Fruit fly (Drosophila melanogaster): ENCODE data around the gene CG4511.

CG4511 gene

DNA sequence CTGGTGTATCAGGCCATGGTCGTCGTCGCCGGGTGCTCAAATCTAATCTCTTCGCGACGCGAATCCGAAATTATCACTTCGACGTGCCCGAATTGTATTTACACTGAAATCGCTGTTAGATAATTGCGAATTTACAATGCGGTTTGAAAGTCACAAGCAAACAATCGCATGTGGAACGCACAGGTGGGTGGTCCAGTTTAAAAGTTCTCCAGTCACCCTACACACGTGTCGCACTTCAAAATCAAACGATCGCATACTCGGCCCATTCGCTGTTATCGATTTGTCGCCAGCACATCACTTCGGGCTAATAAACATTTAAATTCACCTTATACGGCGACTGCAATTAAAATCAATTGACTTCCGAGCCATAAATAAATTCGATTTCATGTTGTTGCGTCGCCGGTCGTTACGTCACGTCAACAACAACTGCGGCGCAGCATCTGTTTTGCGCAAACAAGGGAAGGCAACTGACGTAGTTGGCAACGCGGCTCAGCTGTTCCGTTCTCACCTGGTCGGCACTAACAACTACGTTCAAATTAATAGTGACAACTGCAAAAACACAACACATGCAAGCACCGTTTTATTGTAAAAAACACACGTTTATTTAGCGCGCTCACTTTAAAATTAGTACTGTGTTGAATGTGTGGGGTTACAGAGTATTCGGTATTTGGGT, 8.6 kb downstream of the CG4511 start, which contains the start of gene CG6574:
Gene CG6574 (minus strand): TSS at position 216 of the 673 bp plus-strand sequence.
- TF ChIP-seq Gug (GFP tag; IDR thresholded peaks at IDR 0.05) (no peak), CG10669 (GFP tag; optimal IDR thresholded peaks at IDR 0.05) (no peak), salr (GFP tag; optimal IDR thresholded peaks at IDR 0.05) (no peak), Hr4 (GFP tag; optimal IDR thresholded peaks at IDR 0.05) (no peak), cyc (GFP tag; optimal IDR thresholded peaks at IDR 0.05) (no peak), CG6163 (GFP tag; IDR thresholded peaks at IDR 0.05) (peak; percentile 32; the same call in 2 of the 3 replicates), CG8632 (GFP tag; optimal IDR thresholded peaks at IDR 0.05) (no peak), CG31627 (GFP tag; optimal IDR thresholded peaks at IDR 0.05) (peak; percentile 20), Eip93F (GFP tag; optimal IDR thresholded peaks at IDR 0.05) (no peak), CG9139 (GFP tag; optimal IDR thresholded peaks at IDR 0.05) (no peak), esn (GFP tag; optimal IDR thresholded peaks at IDR 0.05) (peak; percentile 43), Hr39 (GFP tag; optimal IDR thresholded peaks at IDR 0.05) (no peak), Ets21C (GFP tag; optimal IDR thresholded peaks at IDR 0.05) (no peak), net (GFP tag; optimal IDR thresholded peaks at IDR 0.05) (peak; percentile 3), Sox14 (GFP tag; optimal IDR thresholded peaks at IDR 0.05) (peak; percentile 7), fkh (GFP tag; optimal IDR thresholded peaks at IDR 0.05) (peak; percentile 77), CG7368 (GFP tag; optimal IDR thresholded peaks at IDR 0.05) (peak; percentile 30), fd59A (GFP tag; optimal IDR thresholded peaks at IDR 0.05) (no peak), acj6 (GFP tag; optimal IDR thresholded peaks at IDR 0.05) (no peak), ss (GFP tag; optimal IDR thresholded peaks at IDR 0.05) (no peak), CG11294 (GFP tag; IDR thresholded peaks at IDR 0.05) (no peak), CG16779 (tag; optimal IDR thresholded peaks at IDR 0.05) (no peak), CG4318 (GFP tag; optimal IDR thresholded peaks at IDR 0.05) (no peak), CG32006 (GFP tag; optimal IDR thresholded peaks at IDR 0.05) (no peak), Ets96B (tag; optimal IDR thresholded peaks at IDR 0.05) (no peak), dac (GFP tag; optimal IDR thresholded peaks at IDR 0.05) (no peak), CG6276 (GFP tag; optimal IDR thresholded peaks at IDR 0.05) (no peak), CG15336 (GFP tag; IDR thresholded peaks at IDR 0.05) (no peak), CG6792 (GFP tag; optimal IDR thresholded peaks at IDR 0.05) (no peak), Smox (GFP tag; optimal IDR thresholded peaks at IDR 0.05) (no peak), CG6854 (GFP tag; optimal IDR thresholded peaks at IDR 0.05) (no peak), achi (GFP tag; optimal IDR thresholded peaks at IDR 0.05) (peak; percentile 20), Sox102F (GFP tag; optimal IDR thresholded peaks at IDR 0.05) (no peak), topi (GFP tag; optimal IDR thresholded peaks at IDR 0.05) (peak; percentile 7), CG8119 (GFP tag; IDR thresholded peaks at IDR 0.05) (no peak), eg (GFP tag; IDR thresholded peaks at IDR 0.05) (peak; percentile 61; the same call in 1 of the 3 replicates), Lpt (GFP tag; optimal IDR thresholded peaks at IDR 0.05) (no peak), CG6808 (GFP tag; optimal IDR thresholded peaks at IDR 0.05) (no peak), Hr38 (GFP tag; optimal IDR thresholded peaks at IDR 0.05) (no peak), vri (GFP tag; optimal IDR thresholded peaks at IDR 0.05) (peak; percentile 79), fd85E (GFP tag; optimal IDR thresholded peaks at IDR 0.05) (no peak), svp (GFP tag) (no peak), Eip78C (GFP tag) (peak; percentile 74), CG1621 (tag; optimal IDR thresholded peaks at IDR 0.05) (no peak), OdsH (GFP tag; optimal IDR thresholded peaks at IDR 0.05) (no peak), lz (GFP tag; optimal IDR thresholded peaks at IDR 0.05) (peak; percentile 18), CG11762 (GFP tag; optimal IDR thresholded peaks at IDR 0.05; ENCODE audit: insufficient read depth) (peak; percentile 20), pdm3 (GFP tag; optimal IDR thresholded peaks at IDR 0.05) (no peak), Sox15 (GFP tag; optimal IDR thresholded peaks at IDR 0.05) (no peak), CG11902 (GFP tag; optimal IDR thresholded peaks at IDR 0.05) (no peak), Eip75B (GFP tag; optimal IDR thresholded peaks at IDR 0.05) (no peak), dsx (GFP tag; optimal IDR thresholded peaks at IDR 0.05; ENCODE audit: poor library complexity, severe bottlenecking) (no peak)

Data from whole organism, prepupa.